Fruit fly (Drosophila melanogaster): ENCODE measurements around the gene Dip-C.

Gene Dip-C

dm6 chr3R:12402935-12403334 is 10.6 kb downstream of the Dip-C start (continued):
- TF ChIP-seq lbe (GFP tag; optimal IDR thresholded peaks at IDR 0.05), result peak; percentile 97
- TF ChIP-seq zfh1 (GFP tag; IDR thresholded peaks at IDR 0.05), result peak; percentile 99
- TF ChIP-seq CG2129 (GFP tag; IDR thresholded peaks at IDR 0.05; ENCODE audit: partially characterized antibody), result no peak
- peak; percentile 91 for TF ChIP-seq eyg (GFP tag; optimal IDR thresholded peaks at IDR 0.05)
- TF ChIP-seq CG12219 (GFP tag; optimal IDR thresholded peaks at IDR 0.05), result peak; percentile 98
- peak; percentile 73 for TF ChIP-seq MESR4 (GFP tag; optimal IDR thresholded peaks at IDR 0.05)
- peak; percentile 94 for TF ChIP-seq CG12744 (GFP tag; optimal IDR thresholded peaks at IDR 0.05)
- peak; percentile 98 for TF ChIP-seq row (GFP tag; IDR thresholded peaks at IDR 0.05)
- no peak for TF ChIP-seq CG6791 (GFP tag; IDR thresholded peaks at IDR 0.05; ENCODE audit: partially characterized antibody)
- peak; percentile 99 for TF ChIP-seq CG4854 (GFP tag; optimal IDR thresholded peaks at IDR 0.05)
- peak; percentile 69 for TF ChIP-seq CG7357 (GFP tag; IDR thresholded peaks at IDR 0.05)
- TF ChIP-seq pita (GFP tag; optimal IDR thresholded peaks at IDR 0.05), result no peak
- peak; percentile 89 for TF ChIP-seq CG3726 (GFP tag; IDR thresholded peaks at IDR 0.05)
- peak; percentile 95 for TF ChIP-seq CG14441 (GFP tag; IDR thresholded peaks at IDR 0.05)
- peak; percentile 80 for TF ChIP-seq CG4404 (GFP tag; IDR thresholded peaks at IDR 0.05)
- TF ChIP-seq CG17912 (GFP tag; optimal IDR thresholded peaks at IDR 0.05), result peak; percentile 98
- TF ChIP-seq B-H1 (GFP tag; IDR thresholded peaks at IDR 0.05), result peak; percentile 93; the same call in 2 of the 3 replicates
- TF ChIP-seq CG17359 (tag; optimal IDR thresholded peaks at IDR 0.05), result peak; percentile 98
- peak; percentile 94 for TF ChIP-seq Abd-B (GFP tag; optimal IDR thresholded peaks at IDR 0.05)
- peak; percentile 73 for TF ChIP-seq ab (GFP tag; optimal IDR thresholded peaks at IDR 0.05)
- peak; percentile 99 for TF ChIP-seq dmrt11E (tag; optimal IDR thresholded peaks at IDR 0.05)
- peak; percentile 98 for TF ChIP-seq gcm (GFP tag; optimal IDR thresholded peaks at IDR 0.05)
- peak; percentile 94 for TF ChIP-seq MBD-R2 (GFP tag; IDR thresholded peaks at IDR 0.05)
- peak; percentile 94 for TF ChIP-seq CG6654 (GFP tag; optimal IDR thresholded peaks at IDR 0.05)
- 0 out of 3 replicates have a peak, but pooled peaks have one; percentile 44 for TF ChIP-seq Doc3 (GFP tag; IDR thresholded peaks at IDR 0.05; ENCODE audit: partially characterized antibody)
- peak; percentile 99 for TF ChIP-seq stwl (tag; optimal IDR thresholded peaks at IDR 0.05)
- peak; percentile 92 for TF ChIP-seq NFAT (GFP tag; IDR thresholded peaks at IDR 0.05)
- peak; percentile 95 for TF ChIP-seq chn (GFP tag; optimal IDR thresholded peaks at IDR 0.05)
- TF ChIP-seq D19A (tag; optimal IDR thresholded peaks at IDR 0.05), result peak; percentile 99
- peak; percentile 93 for TF ChIP-seq vfl (GFP tag; optimal IDR thresholded peaks at IDR 0.05)
- peak; percentile 99 for TF ChIP-seq CG6813 (GFP tag; optimal IDR thresholded peaks at IDR 0.05)
- peak; percentile 97 for TF ChIP-seq CG17568 (GFP tag; optimal IDR thresholded peaks at IDR 0.05)
- peak; percentile 98 for TF ChIP-seq gsb-n (tag; optimal IDR thresholded peaks at IDR 0.05)
- peak; percentile 100 for TF ChIP-seq chm (GFP tag; IDR thresholded peaks at IDR 0.05)
- peak; percentile 90 for TF ChIP-seq ewg (GFP tag; optimal IDR thresholded peaks at IDR 0.05)
- TF ChIP-seq Stat92E (GFP tag; optimal IDR thresholded peaks at IDR 0.05), result peak in 1 of 3 experiments; percentile 95
- TF ChIP-seq Awh (GFP tag; IDR thresholded peaks at IDR 0.05), result peak; percentile 98
- TF ChIP-seq oc (tag; optimal IDR thresholded peaks at IDR 0.05), result peak; percentile 98
- TF ChIP-seq gem (tag; optimal IDR thresholded peaks at IDR 0.05), result peak; percentile 99
- peak; percentile 98 for TF ChIP-seq CG7271 (tag; optimal IDR thresholded peaks at IDR 0.05)
- peak; percentile 96 for TF ChIP-seq CG13775 (GFP tag; optimal IDR thresholded peaks at IDR 0.05)
- peak; percentile 98 for TF ChIP-seq btn (GFP tag; optimal IDR thresholded peaks at IDR 0.05)
- peak; percentile 94 for TF ChIP-seq lmd (GFP tag; IDR thresholded peaks at IDR 0.05)
- TF ChIP-seq shn (GFP tag; optimal IDR thresholded peaks at IDR 0.05), result peak; percentile 75
- TF ChIP-seq CG7839 (tag; optimal IDR thresholded peaks at IDR 0.05), result peak; percentile 99
- TF ChIP-seq Atf3 (GFP tag; optimal IDR thresholded peaks at IDR 0.05), result peak; percentile 92
- TF ChIP-seq CG2889 (GFP tag; IDR thresholded peaks at IDR 0.05), result peak; percentile 86
- TF ChIP-seq CG10274 (GFP tag; optimal IDR thresholded peaks at IDR 0.05), result peak; percentile 95
- TF ChIP-seq sna (GFP tag; IDR thresholded peaks at IDR 0.05; ENCODE audit: partially characterized antibody), result no peak
- peak; percentile 99 for TF ChIP-seq tap (tag; optimal IDR thresholded peaks at IDR 0.05)
